Fruit fly (Drosophila melanogaster) whole organism, embryonic: ENCODE measurements around the gene Paris.
A peak's percentile ranks its signal among the peaks of the same experiment; 100 is the strongest.

ENCODE experiments used
- Aef1 ChIP-seq: fragments of 200-800 bp; sonication (Bioruptor generic); IDR thresholded peaks from 3 replicates; pipeline ENCODE4 v1.3.6; 2022; ENCODE audit warnings: missing biosample characterization, missing genetic modification characterization
- CG10147 ChIP-seq: fragments of 200-800 bp; sonication (Bioruptor generic); optimal IDR thresholded peaks from 2 replicates; lab custom pipeline; 2019; ENCODE audit warnings: missing biosample characterization, mild to moderate bottlenecking, missing genetic modification characterization, moderate library complexity
- CG10209 ChIP-seq: fragments of 200-800 bp; sonication (Bioruptor generic); optimal IDR thresholded peaks from 3 replicates; lab custom pipeline; 2017; ENCODE audit warnings: missing biosample characterization, mild to moderate bottlenecking, missing genetic modification characterization, missing genetic modification reagents
- CG10979 ChIP-seq: fragments of 200-800 bp; sonication (Bioruptor generic); optimal IDR thresholded peaks from 2 replicates; lab custom pipeline; 2018; ENCODE audit warnings: missing biosample characterization, mild to moderate bottlenecking, missing genetic modification characterization, moderate library complexity
- CG11456 ChIP-seq: fragments of 200-800 bp; sonication (Bioruptor generic); IDR thresholded peaks from 3 replicates; pipeline ENCODE4 v1.3.6; 2022; ENCODE audit warnings: missing biosample characterization, missing genetic modification characterization
- CG11560 ChIP-seq: fragments of 200-800 bp; sonication (Bioruptor generic); IDR thresholded peaks from 3 replicates; pipeline ENCODE4 v1.3.6; 2022; ENCODE audit warnings: missing biosample characterization, missing genetic modification characterization
- CG11723 ChIP-seq: fragments of 200-800 bp; sonication (Bioruptor generic); optimal IDR thresholded peaks from 2 replicates; lab custom pipeline; 2017; ENCODE audit warnings: missing biosample characterization, mild to moderate bottlenecking, missing genetic modification characterization
- CG12155 ChIP-seq: fragments of 200-800 bp; sonication (Bioruptor generic); optimal IDR thresholded peaks from 3 replicates; lab custom pipeline; 2016; ENCODE audit warnings: missing biosample characterization, missing genetic modification characterization
- CG1233 ChIP-seq: fragments of 200-800 bp; sonication (Bioruptor generic); optimal IDR thresholded peaks from 4 replicates; lab custom pipeline; 2018; ENCODE audit warnings: missing biosample characterization, mild to moderate bottlenecking, missing genetic modification characterization
- CG13123 ChIP-seq: fragments of 200-800 bp; sonication (Bioruptor generic); optimal IDR thresholded peaks from 2 replicates; lab custom pipeline; 2016; ENCODE audit warnings: missing biosample characterization, missing genetic modification characterization
- CG13775 ChIP-seq: fragments of 200-800 bp; sonication (Bioruptor generic); optimal IDR thresholded peaks from 3 replicates; lab custom pipeline; 2017; ENCODE audit warnings: missing biosample characterization, mild to moderate bottlenecking, missing genetic modification characterization
- CG14441 ChIP-seq: fragments of 200-800 bp; sonication (Bioruptor generic); IDR thresholded peaks from 2 replicates; pipeline ENCODE4 v1.3.6; 2022; ENCODE audit warnings: missing biosample characterization, missing genetic modification characterization
- CG15601 ChIP-seq: fragments of 200-800 bp; sonication (Bioruptor generic); optimal IDR thresholded peaks from 3 replicates; lab custom pipeline; 2019; ENCODE audit warnings: missing biosample characterization, mild to moderate bottlenecking, missing genetic modification characterization, moderate library complexity
- CG18619 ChIP-seq: fragments of 200-800 bp; sonication (Bioruptor generic); optimal IDR thresholded peaks from 3 replicates; lab custom pipeline; 2017; ENCODE audit warnings: missing biosample characterization, mild to moderate bottlenecking, missing genetic modification characterization
- CG2120 ChIP-seq: fragments of 200-800 bp; sonication (Bioruptor generic); optimal IDR thresholded peaks from 3 replicates; lab custom pipeline; 2016; ENCODE audit warnings: missing biosample characterization, missing genetic modification characterization
- CG30020 ChIP-seq: fragments of 200-800 bp; optimal IDR thresholded peaks from 2 replicates; lab custom pipeline; 2019; ENCODE audit warnings: missing biosample characterization, mild to moderate bottlenecking, missing genetic modification characterization, moderate library complexity
- CG31441 ChIP-seq: fragments of 200-800 bp; sonication (Bioruptor generic); IDR thresholded peaks from 2 replicates; pipeline ENCODE4 v1.3.6; 2022; ENCODE audit warnings: missing biosample characterization, missing genetic modification characterization
- CG32767 ChIP-seq: fragments of 200-800 bp; sonication (Bioruptor generic); IDR thresholded peaks from 2 replicates; pipeline ENCODE4 v1.3.6; 2022; ENCODE audit warnings: missing biosample characterization, missing genetic modification characterization
- CG32772 ChIP-seq: fragments of 200-800 bp; sonication (Bioruptor generic); IDR thresholded peaks from 2 replicates; pipeline ENCODE4 v1.3.6; 2022; ENCODE audit warnings: missing biosample characterization, missing genetic modification characterization
- CG3995 ChIP-seq: fragments of 200-800 bp; sonication (Bioruptor generic); optimal IDR thresholded peaks from 3 replicates; lab custom pipeline; 2016; ENCODE audit warnings: missing biosample characterization, missing genetic modification characterization
- CG4328 ChIP-seq: fragments of 200-800 bp; sonication (Bioruptor generic); optimal IDR thresholded peaks from 3 replicates; lab custom pipeline; 2017; ENCODE audit warnings: missing biosample characterization, missing genetic modification reagents, missing genetic modification characterization
- CG4707 ChIP-seq: fragments of 200-800 bp; sonication (Bioruptor generic); optimal IDR thresholded peaks from 2 replicates; lab custom pipeline; 2018; ENCODE audit warnings: missing biosample characterization, mild to moderate bottlenecking, missing genetic modification characterization, moderate library complexity
- CG5953 ChIP-seq: fragments of 200-800 bp; sonication (Bioruptor generic); IDR thresholded peaks from 2 replicates; pipeline ENCODE4 v1.3.6; 2022; ENCODE audit warnings: missing biosample characterization, missing genetic modification characterization
- CG6272 ChIP-seq: fragments of 200-800 bp; sonication (Bioruptor generic); IDR thresholded peaks from 2 replicates; pipeline ENCODE4 v1.3.6; 2022; ENCODE audit warnings: missing biosample characterization, missing genetic modification characterization
- CG6683 ChIP-seq: fragments of 200-800 bp; sonication (Bioruptor generic); optimal IDR thresholded peaks from 2 replicates; lab custom pipeline; 2017; ENCODE audit warnings: missing biosample characterization, mild to moderate bottlenecking, missing genetic modification characterization, missing genetic modification reagents
- CG7963 ChIP-seq: fragments of 200-800 bp; sonication (Bioruptor generic); IDR thresholded peaks from 3 replicates; pipeline ENCODE4 v1.3.6; 2022; ENCODE audit warnings: missing biosample characterization, missing genetic modification characterization; ENCODE audit not compliant: partially characterized antibody
- CG8765 ChIP-seq: fragments of 200-800 bp; sonication (Bioruptor generic); IDR thresholded peaks from 2 replicates; pipeline ENCODE4 v1.3.6; 2022; ENCODE audit warnings: missing biosample characterization, missing genetic modification characterization
- Dad ChIP-seq: fragments of 200-800 bp; sonication (Bioruptor generic); optimal IDR thresholded peaks from 3 replicates; lab custom pipeline; 2016; ENCODE audit warnings: missing biosample characterization, missing genetic modification characterization
- Deaf1 ChIP-seq: fragments of 200-800 bp; optimal IDR thresholded peaks from 3 replicates; lab custom pipeline; 2019; ENCODE audit warnings: missing biosample characterization, mild to moderate bottlenecking, missing genetic modification characterization, moderate library complexity
- Doc2 ChIP-seq: fragments of 200-800 bp; sonication (Bioruptor generic); IDR thresholded peaks from 2 replicates; pipeline ENCODE4 v1.3.6; 2022; ENCODE audit warnings: missing biosample characterization, missing genetic modification characterization
- Dp ChIP-seq: fragments of 200-800 bp; sonication (Bioruptor generic); optimal IDR thresholded peaks from 2 replicates; lab custom pipeline; 2018; ENCODE audit warnings: missing biosample characterization, mild to moderate bottlenecking, missing genetic modification characterization, moderate library complexity
- HHEX ChIP-seq: fragments of 200-800 bp; sonication (Bioruptor generic); optimal IDR thresholded peaks from 3 replicates; lab custom pipeline; 2017; ENCODE audit warnings: missing biosample characterization, mild to moderate bottlenecking, missing genetic modification characterization, missing genetic modification reagents
- Hr3 ChIP-seq: fragments of 200-800 bp; sonication (Bioruptor generic); optimal IDR thresholded peaks from 3 replicates; lab custom pipeline; 2016; ENCODE audit warnings: missing biosample characterization, missing genetic modification characterization
- Lim3 ChIP-seq: fragments of 200-800 bp; sonication (Bioruptor generic); IDR thresholded peaks from 2 replicates; pipeline ENCODE4 v1.3.6; 2022; ENCODE audit warnings: missing biosample characterization, missing genetic modification characterization
- Mad ChIP-seq: fragments of 200-800 bp; sonication (Bioruptor generic); optimal IDR thresholded peaks from 2 replicates; lab custom pipeline; 2016; ENCODE audit warnings: missing biosample characterization, missing genetic modification characterization
- Mrtf ChIP-seq: fragments of 200-800 bp; sonication (Bioruptor generic); IDR thresholded peaks from 3 replicates; pipeline ENCODE4 v1.3.6; 2022; ENCODE audit warnings: missing biosample characterization, missing genetic modification characterization
- Sox102F ChIP-seq: fragments of 200-800 bp; sonication (Bioruptor generic); optimal IDR thresholded peaks from 2 replicates; lab custom pipeline; 2018; ENCODE audit warnings: missing biosample characterization, mild to moderate bottlenecking, missing genetic modification characterization, moderate library complexity
- dm ChIP-seq: fragments of 200-800 bp; sonication (Bioruptor generic); optimal IDR thresholded peaks from 3 replicates; lab custom pipeline; 2016; ENCODE audit warnings: missing biosample characterization, missing genetic modification characterization
- gcm2 ChIP-seq: fragments of 200-800 bp; sonication (Bioruptor generic); optimal IDR thresholded peaks from 2 replicates; lab custom pipeline; 2016; ENCODE audit warnings: missing biosample characterization, missing genetic modification characterization
- gsb-n ChIP-seq: fragments of 200-800 bp; sonication (Bioruptor generic); optimal IDR thresholded peaks from 3 replicates; lab custom pipeline; 2018; ENCODE audit warnings: missing biosample characterization, mild to moderate bottlenecking, missing genetic modification characterization
- ind ChIP-seq: fragments of 200-800 bp; sonication (Bioruptor generic); optimal IDR thresholded peaks from 3 replicates; lab custom pipeline; 2016; ENCODE audit warnings: missing biosample characterization, missing genetic modification characterization
- lilli ChIP-seq: fragments of 200-800 bp; sonication (Bioruptor generic); optimal IDR thresholded peaks from 3 replicates; lab custom pipeline; 2016; ENCODE audit warnings: missing biosample characterization, missing genetic modification characterization
- lmd ChIP-seq: fragments of 200-800 bp; sonication (Bioruptor generic); IDR thresholded peaks from 2 replicates; pipeline ENCODE4 v1.3.6; 2022; ENCODE audit warnings: missing biosample characterization, missing genetic modification characterization
- ro ChIP-seq: fragments of 200-800 bp; sonication (Bioruptor generic); IDR thresholded peaks from 2 replicates; pipeline ENCODE4 v1.3.6; 2022; ENCODE audit warnings: missing biosample characterization, missing genetic modification characterization
- run ChIP-seq: fragments of 200-800 bp; sonication (Bioruptor generic); optimal IDR thresholded peaks from 3 replicates; lab custom pipeline; 2018; ENCODE audit warnings: missing biosample characterization, mild to moderate bottlenecking, missing genetic modification characterization
- shn ChIP-seq: fragments of 200-800 bp; sonication (Bioruptor generic); optimal IDR thresholded peaks from 3 replicates; lab custom pipeline; 2016; ENCODE audit warnings: missing biosample characterization, missing genetic modification characterization
- tin ChIP-seq: fragments of 200-800 bp; sonication (Bioruptor generic); optimal IDR thresholded peaks from 3 replicates; lab custom pipeline; 2016; ENCODE audit warnings: missing biosample characterization, missing genetic modification characterization
- vvl ChIP-seq: fragments of 200-800 bp; sonication (Bioruptor generic); IDR thresholded peaks from 2 replicates; pipeline ENCODE4 v1.3.6; 2022; ENCODE audit warnings: missing biosample characterization, missing genetic modification characterization
- zfh2 ChIP-seq: fragments of 200-800 bp; sonication (Bioruptor generic); optimal IDR thresholded peaks from 2 replicates; lab custom pipeline; 2016; ENCODE audit warnings: missing biosample characterization, missing genetic modification characterization

Gene Paris

dm6 chr2L:4440881-4441737 is 22.3 kb upstream of the Paris start, which contains the start of gene CG15431 (continued):
- TF ChIP-seq CG32767 (GFP tag; lab: Robert Waterston, UW) (peak; percentile 58), CG7963 (GFP tag; lab: Robert Waterston, UW) (no peak), Mrtf (GFP tag; lab: Robert Waterston, UW) (peak; percentile 67; the same call in 1 of the 3 replicates), ind (GFP tag; lab: Kevin White, UChicago) (peak; percentile 50), CG11456 (peak; percentile 72), CG10147 (GFP tag; lab: Kevin White, UChicago) (peak; percentile 28), CG18619 (GFP tag; lab: Kevin White, UChicago) (peak; percentile 58), gcm2 (GFP tag; lab: Kevin White, UChicago) (peak; percentile 18), HHEX (GFP tag; lab: Kevin White, UChicago) (peak; percentile 66), gsb-n (tag; lab: Kevin White, UChicago) (no peak), vvl (GFP tag; lab: Robert Waterston, UW) (peak; percentile 76), Dp (GFP tag; lab: Kevin White, UChicago) (no peak), CG10979 (tag; lab: Kevin White, UChicago) (peak; percentile 28), lilli (peak; percentile 69), Dad (GFP tag; lab: Kevin White, UChicago) (no peak), CG5953 (GFP tag; lab: Robert Waterston, UW) (no peak), tin (GFP tag; lab: Kevin White, UChicago) (peak; percentile 37), CG11560 (tag; lab: Robert Waterston, UW) (0 out of 3 replicates have a peak, but pooled peaks have one; percentile 51), ro (GFP tag; lab: Robert Waterston, UW) (no peak), lmd (GFP tag; lab: Robert Waterston, UW) (peak; percentile 56; the same call in 1 of the 2 replicates), Doc2 (GFP tag; lab: Robert Waterston, UW) (no peak), CG15601 (no peak), CG10209 (peak; percentile 50), CG1233 (GFP tag; lab: Kevin White, UChicago) (peak; percentile 30), Hr3 (GFP tag; lab: Kevin White, UChicago) (peak; percentile 16), Deaf1 (tag; lab: Kevin White, UChicago) (peak; percentile 55), CG4328 (peak; percentile 10), CG11723 (GFP tag; lab: Kevin White, UChicago) (peak; percentile 53), Lim3 (GFP tag; lab: Robert Waterston, UW) (no peak), CG31441 (GFP tag; lab: Robert Waterston, UW) (peak; percentile 46; the same call in 1 of the 2 replicates), CG2120 (GFP tag; lab: Kevin White, UChicago) (peak; percentile 75), CG32772 (GFP tag; lab: Robert Waterston, UW) (peak; percentile 36; the same call in 1 of the 2 replicates), Aef1 (GFP tag; lab: Robert Waterston, UW) (peak; percentile 46; the same call in 2 of the 3 replicates), CG12155 (no peak), CG13775 (GFP tag; lab: Kevin White, UChicago) (peak; percentile 36), dm (GFP tag; lab: Kevin White, UChicago) (no peak), CG8765 (GFP tag; lab: Robert Waterston, UW) (no peak), CG30020 (tag; lab: Kevin White, UChicago) (no peak), CG4707 (GFP tag; lab: Kevin White, UChicago) (no peak), Mad (GFP tag; lab: Kevin White, UChicago) (peak; percentile 41), CG6272 (peak; percentile 35; the same call in 1 of the 2 replicates), CG14441 (GFP tag; lab: Robert Waterston, UW) (peak; percentile 60), CG6683 (peak; percentile 37), zfh2 (GFP tag; lab: Kevin White, UChicago) (peak; percentile 35), shn (GFP tag; lab: Kevin White, UChicago) (no peak), Sox102F (GFP tag; lab: Kevin White, UChicago) (no peak), CG3995 (GFP tag; lab: Kevin White, UChicago) (no peak), run (tag; lab: Kevin White, UChicago) (peak; percentile 17), CG13123 (GFP tag; lab: Kevin White, UChicago) (peak; percentile 5)
